Fruit fly (Drosophila melanogaster) S2 (cell line): ENCODE measurements around the gene CG42264.

ENCODE experiments used
- CG8478 ChIP-seq: fragments of >200 bp; optimal IDR thresholded peaks from 2 replicates; lab custom pipeline; 2018
- CTCF ChIP-seq, 2 experiments: fragments of >200 bp; optimal IDR thresholded peaks; 2 replicates each; lab custom pipeline; 2018

CG42264 gene

DNA sequence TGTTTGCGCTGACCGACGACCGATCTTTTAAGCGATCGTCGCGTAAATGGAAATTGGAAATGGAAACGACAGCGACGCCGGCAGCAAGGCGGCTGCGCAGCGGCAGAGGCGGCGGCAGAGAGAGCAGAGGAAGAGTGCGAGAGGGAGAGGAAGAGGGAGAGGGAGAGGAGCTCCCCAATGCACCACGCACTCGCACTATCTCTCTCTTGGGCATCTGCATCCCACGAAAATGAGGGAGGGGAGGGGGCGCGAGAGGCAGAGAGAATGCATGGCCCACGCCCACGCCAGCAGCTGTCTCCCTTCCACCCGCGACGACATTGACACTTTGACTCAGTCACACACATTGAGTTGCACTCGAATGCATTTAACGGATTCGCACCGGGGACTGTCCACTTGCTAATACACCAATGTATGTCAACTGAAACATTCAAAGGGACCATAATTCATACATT is 5.7 kb downstream of the CG42264 start, which contains the start of gene CG3097:
Gene CG3097, minus strand, starts transcription at position 51 of the 452 bp plus-strand sequence.
- TF ChIP-seq CTCF (optimal IDR thresholded peaks at IDR 0.05; lab: Kevin White, UChicago) (no peak), CG8478 (no peak)

DNA sequence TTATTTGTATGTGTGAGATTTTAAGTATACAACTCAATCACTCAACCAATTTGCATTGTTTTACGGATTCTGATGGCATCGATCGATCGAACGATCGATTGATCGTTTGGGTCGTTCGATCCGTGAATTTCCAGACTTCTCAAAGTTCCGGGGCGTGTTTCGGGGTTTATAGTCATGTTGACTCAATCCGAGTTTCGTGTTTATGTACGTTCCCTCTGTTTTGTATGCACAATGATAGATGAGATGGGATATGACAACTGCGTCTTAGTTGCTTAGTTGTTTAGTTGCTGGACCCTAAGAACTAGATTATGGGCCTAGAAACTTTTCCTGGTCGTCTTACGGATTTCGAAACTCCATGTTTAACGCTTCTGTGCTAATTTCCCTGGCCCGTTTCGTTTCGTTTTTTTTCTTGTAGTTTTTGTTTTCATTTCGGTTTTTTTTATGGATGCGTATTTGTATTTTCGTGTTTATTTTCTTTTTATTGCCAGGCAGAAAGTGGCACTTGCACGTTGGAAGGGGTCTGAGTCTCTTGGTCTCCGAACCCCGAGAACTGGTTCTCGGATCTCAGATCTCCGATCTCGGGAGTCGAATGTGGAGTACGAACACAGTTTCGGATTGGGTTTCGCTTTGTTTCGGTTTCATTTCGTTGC is 7.7 kb downstream of the CG42264 start:
- no peak for TF ChIP-seq CG8478
- no peak for TF ChIP-seq CTCF (optimal IDR thresholded peaks at IDR 0.05; lab: Kevin White, UChicago)

DNA sequence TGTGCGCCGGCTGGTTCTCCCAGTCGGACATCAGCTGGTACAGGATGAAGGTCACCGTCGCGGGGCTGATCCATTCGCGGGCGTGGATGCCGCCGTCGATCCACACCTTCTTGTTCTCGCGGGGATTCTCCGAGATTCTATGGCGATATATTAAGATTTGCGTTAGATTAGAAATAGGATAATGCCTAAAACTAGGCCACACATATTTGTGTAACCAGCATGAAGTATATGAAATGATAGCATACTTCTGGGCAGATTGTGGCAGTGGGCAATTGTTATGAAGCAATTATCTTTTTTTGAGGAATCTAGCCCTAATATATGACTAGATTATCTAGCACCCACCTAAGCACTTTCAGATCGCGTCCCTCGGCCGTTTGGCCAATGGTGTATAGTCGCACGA is 9.7 kb downstream of the CG42264 start:
- TF ChIP-seq CG8478 (no peak), CTCF (optimal IDR thresholded peaks at IDR 0.05; lab: Kevin White, UChicago) (no peak)

DNA sequence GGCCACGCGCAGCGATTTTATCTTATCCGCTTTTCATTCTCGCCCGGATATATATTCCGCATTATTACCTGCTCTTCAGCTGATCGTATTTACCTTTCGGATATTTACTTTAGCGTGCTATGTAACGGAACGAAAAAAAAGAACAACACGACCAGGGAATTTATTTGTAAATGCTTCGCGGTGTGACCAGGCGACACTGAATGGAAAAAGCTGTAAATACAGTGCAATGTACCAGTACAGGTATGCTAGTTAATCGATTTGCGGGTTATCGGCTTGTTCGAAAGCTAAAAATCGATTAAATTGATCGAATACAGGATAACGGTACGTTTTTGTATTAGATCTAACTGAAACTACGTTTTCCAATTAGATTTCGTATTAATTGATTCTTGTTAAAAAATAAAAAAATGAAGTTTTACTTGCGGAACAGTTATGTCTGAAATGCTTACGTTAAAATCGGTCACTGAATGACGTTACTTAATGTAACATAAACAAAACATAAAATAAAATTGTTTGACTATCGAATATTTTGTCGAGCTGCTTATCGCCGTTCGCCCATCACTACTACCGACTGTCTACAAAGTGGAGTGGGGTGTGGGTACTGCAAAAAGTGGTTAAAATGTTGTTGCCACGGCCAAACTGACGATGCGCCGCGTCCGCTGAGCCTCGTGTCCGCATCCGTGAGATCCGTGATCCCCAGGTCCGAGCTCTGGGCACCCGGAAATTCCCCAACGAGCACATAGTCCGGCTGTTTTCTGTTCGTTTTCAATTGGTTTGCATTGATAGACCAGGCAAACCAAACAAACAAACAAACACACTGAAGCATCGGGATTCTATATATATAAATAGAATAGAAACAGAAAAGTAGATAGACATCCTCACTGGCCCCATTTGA is 12.2 kb downstream of the CG42264 start, which contains the start of the genes MAPk-Ak2 and CG42699:
Gene MAPk-Ak2, minus strand, starts transcription at position 203 of the 892 bp plus-strand sequence.
Gene CG42699, plus strand, starts transcription at position 553 of the 892 bp plus-strand sequence.
- peak in 1 of 2 experiments; percentile 18 for TF ChIP-seq CTCF (optimal IDR thresholded peaks at IDR 0.05; lab: Kevin White, UChicago)
- TF ChIP-seq CG8478, result no peak

DNA sequence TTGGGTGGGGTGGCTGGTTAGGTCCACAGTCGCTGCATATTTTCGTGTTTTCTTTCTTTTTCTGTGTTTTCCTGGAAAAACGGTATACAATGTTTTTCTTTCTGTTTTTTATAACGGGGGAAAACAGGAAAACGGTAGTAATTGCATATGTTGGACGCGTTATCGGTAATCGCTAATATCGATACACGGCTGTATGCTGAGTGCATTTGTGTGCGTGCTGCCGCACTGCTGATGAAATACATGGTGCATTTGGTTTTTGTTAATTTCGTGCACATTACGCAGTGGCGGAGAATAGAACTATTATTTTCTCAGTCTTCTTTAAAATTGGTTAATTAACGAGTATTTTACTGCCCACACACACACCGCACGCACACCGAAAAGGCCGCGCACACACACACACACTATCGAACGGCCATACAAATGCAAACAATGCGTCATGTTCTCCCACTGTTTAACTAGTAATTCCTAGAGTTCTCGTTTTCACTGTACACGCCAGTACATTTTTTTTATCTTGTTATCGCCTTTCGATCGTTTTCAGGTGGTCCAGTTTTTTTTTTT is 12.9 kb downstream of the CG42264 start:
- TF ChIP-seq CG8478, result no peak

DNA sequence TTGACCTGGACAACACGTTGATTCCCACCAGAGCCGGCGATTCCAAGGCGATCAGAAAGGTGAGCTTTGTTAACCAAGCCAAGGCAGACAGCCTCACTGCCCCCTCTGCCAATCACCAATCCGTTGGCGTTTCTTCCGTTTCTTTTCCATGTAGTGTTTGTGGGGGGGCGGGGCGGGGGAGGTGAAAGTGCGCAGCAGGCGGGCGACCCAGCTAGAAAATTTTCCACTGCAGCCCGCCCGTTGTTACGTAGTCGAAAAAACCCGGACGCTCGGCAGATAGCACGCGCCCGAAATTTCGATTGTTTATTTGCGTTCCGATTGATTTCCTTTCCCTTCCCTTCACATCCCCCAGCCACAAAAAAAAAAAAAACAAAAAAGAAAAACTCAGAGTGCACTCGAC is 20.3 kb downstream of the CG42264 start:
- TF ChIP-seq CTCF (optimal IDR thresholded peaks at IDR 0.05; lab: Kevin White, UChicago), result no peak
- no peak for TF ChIP-seq CG8478

DNA sequence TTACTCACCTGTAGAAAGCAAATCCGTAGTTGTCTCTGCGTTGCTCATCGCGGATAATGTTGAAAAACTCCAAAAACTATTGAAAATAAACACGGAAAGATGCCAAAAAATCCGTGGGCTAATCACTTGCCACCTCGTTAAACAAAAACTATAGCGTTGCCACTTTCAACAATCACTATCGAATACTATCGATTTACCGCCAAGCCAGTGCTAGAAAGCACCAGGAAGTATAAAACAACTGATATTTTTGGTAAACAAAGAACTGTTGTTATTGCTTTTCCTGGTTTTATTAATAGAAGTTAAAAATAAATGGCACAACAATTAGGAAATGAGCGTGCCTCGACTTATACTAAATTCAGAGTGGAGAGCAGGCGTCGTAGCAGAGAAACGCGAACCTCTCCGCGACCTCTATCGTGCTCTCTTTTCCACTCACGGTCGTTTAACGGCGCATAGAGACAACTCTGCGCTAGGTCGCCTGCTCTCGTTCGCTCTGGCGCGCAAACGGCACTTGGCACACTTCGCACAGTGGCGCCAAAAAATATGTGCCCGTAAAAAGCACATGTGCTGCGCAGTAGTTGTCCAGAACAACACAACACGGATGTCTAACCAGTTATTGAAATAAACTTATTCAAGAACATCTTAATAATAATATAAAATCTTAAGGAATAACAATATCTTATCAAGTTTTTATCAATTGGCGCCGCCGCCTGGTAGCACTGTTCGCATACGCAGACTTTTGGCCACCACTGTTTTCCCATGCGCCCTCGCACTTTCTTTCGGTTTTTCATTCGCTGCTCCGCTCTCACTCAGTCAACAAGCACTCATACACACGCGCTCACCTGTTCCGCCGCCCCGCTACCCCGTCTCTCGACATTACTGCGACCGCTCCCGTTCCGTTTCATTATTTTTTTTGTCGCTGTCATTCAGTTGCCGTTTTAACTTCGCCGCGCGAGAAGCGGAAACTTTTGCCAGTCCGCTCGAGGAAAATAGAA is 21.3 kb downstream of the CG42264 start, which contains the start of the genes lin-52 and CG15771:
Gene lin-52, minus strand, starts transcription at position 122 of the 992 bp plus-strand sequence.
Gene CG15771, plus strand, starts transcription at position 738 of the 992 bp plus-strand sequence.
- TF ChIP-seq CG8478 (no peak), CTCF (optimal IDR thresholded peaks at IDR 0.05; lab: Kevin White, UChicago) (peak; percentile 11 to 38)

DNA sequence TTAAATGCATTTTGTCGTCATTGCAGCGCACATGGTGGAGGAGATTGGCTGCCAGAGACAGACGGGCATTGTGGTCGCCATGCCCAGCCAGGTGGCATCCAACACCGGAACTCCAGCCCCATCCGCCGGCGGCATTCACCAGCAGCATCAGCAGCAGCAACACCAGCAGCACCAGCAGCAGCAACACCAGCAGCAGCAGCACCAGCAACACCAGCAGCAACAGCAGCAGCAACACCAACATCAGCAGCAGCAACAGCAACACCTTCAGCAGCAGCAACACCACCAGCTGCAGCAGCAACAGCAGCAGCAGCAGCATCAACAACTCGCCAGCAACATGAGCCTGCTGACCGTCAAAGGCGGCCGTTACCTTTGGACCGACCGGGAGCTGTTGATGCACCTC is 23.6 kb downstream of the CG42264 start:
- TF ChIP-seq CG8478 (no peak), CTCF (optimal IDR thresholded peaks at IDR 0.05; lab: Kevin White, UChicago) (no peak)

DNA sequence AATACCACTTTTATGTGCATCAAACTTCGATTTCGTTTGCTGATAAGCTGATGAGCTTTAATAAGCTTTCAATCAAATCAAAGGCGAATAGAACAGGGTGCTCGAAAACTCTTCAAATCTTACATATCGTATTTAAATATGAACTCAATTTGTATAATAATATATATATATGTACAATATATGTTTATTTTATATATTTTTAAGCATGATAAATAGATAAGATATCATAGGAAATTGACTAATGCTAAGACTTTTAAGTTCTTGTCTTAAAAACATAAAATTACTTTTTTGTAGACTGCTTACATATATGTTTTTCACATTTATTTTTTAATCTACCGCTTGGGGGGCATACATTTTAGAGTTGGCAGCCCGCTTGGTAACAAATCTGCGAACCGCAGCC is 24.5 kb downstream of the CG42264 start, which contains the start of gene CG15772:
Gene CG15772, plus strand, starts transcription at position 301 of the 400 bp plus-strand sequence.
- TF ChIP-seq CTCF (optimal IDR thresholded peaks at IDR 0.05; lab: Kevin White, UChicago) (no peak), CG8478 (no peak)

DNA sequence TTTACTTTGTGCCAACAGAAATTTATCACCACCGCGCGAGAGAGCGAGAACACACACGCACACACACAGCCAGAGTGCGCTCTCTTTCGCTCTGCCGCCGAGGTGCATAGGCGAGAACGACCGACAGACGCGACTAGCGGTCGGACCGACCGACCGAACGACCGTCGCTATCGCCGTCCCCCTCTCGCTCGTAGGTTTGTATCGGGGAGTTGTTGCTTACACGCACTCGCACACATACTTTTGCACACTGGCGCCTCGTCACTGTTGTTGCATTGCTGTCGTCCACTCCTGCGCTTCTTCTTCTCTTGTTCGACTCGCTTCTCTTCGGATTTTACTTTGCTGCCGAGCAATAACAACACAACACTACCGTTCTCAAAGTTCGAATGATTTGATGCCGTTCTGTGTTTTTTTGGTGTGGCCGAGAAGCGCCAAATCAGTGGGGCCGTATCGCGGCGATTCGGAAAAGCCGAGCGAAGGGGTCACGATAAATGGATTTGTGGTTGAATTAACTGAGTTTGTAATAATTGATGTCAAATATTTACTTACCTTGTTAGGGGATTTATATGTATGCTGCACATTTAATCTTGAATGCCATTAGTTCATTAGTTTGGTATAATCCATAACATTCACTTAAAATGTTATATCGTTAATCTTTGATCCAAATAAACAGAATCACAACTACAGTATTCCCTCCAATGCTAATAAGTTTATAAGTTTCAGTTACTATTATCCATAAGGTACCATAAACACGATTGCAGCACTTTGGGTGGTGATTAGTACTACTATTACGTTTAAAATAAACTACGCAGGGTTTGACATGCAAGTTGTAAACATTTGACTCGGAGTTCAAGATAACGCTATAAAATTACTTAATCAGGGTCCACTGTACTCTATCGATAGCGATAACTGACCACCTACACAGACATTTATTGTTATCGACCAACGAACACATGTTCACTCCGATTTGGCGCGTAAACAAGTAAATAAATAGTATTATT is 29.3 kb downstream of the CG42264 start, which contains the start of the genes IntS6 and Rtel1:
Gene IntS6, minus strand, starts transcription at position 391 of the 998 bp plus-strand sequence.
Gene Rtel1, plus strand, starts transcription at position 884 of the 998 bp plus-strand sequence.
- TF ChIP-seq CTCF (optimal IDR thresholded peaks at IDR 0.05; lab: Kevin White, UChicago) (peak; percentile 28 to 57), CG8478 (peak; percentile 13)

DNA sequence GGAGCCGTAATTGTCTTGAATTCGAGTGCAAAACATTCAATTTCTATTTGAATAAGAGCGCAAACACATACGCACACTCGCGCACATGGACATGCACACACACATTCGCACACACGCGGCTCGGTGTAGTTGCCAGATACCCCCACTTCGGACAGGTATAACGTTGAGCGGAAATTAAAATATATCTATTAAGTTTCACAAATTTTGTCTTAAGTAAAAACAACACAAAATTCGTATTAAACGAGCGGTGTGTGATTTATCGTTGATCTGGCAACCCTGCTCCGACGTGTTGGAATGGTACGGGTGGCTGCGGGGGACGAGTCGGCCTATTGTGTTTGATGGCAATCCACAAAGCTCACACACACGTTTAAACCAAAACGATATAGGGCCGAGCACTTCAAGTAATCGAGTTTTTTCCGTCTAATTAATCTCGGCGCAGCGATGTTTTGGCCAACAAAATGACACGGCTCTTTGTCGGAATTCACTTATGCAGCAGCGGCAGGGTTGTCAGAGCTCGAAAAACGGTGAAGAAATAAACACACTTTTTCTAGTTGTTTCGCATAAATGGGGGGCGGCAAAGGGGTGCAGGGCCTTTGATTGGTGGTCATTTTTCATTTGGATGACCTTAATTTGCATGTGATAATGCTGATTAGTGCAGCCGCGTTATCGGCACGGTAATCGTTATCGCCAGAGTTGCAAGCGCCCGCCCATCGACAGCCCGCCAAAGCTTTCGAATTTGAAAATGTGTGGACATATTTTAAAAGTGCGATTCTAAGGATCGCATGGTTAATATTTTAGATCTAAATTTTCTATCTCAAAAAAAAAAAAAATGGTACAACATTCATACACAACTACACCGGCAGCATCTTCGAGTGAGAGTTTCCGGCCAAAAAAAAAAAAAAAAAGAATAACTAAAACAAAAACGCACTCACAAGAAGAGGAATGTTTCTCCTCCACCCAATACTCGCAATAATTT is 30.3 kb downstream of the CG42264 start:
- no peak for TF ChIP-seq CG8478
- TF ChIP-seq CTCF (optimal IDR thresholded peaks at IDR 0.05; lab: Kevin White, UChicago), result no peak
